Fruit fly (Drosophila melanogaster) whole organism, embryonic: ENCODE data around the gene CG33110.

Experiments used
- CG10267 ChIP-seq: fragments of 200-800 bp; sonication (Bioruptor generic); optimal IDR thresholded peaks from 2 replicates; lab custom pipeline; 2018; ENCODE audit warnings: missing biosample characterization, mild to moderate bottlenecking, missing genetic modification characterization, moderate library complexity
- CG10274 ChIP-seq: fragments of 200-800 bp; sonication (Bioruptor generic); optimal IDR thresholded peaks from 3 replicates; lab custom pipeline; 2017; ENCODE audit warnings: missing biosample characterization, mild to moderate bottlenecking, missing genetic modification characterization
- CG11398 ChIP-seq: fragments of 200-800 bp; sonication (Bioruptor generic); optimal IDR thresholded peaks from 2 replicates; lab custom pipeline; 2016; ENCODE audit warnings: missing biosample characterization, missing genetic modification characterization
- CG11504 ChIP-seq: fragments of 200-800 bp; sonication (Bioruptor generic); optimal IDR thresholded peaks from 3 replicates; lab custom pipeline; 2019; ENCODE audit warnings: missing biosample characterization, mild to moderate bottlenecking, missing genetic modification characterization, moderate library complexity
- CG11723 ChIP-seq: fragments of 200-800 bp; sonication (Bioruptor generic); optimal IDR thresholded peaks from 2 replicates; lab custom pipeline; 2017; ENCODE audit warnings: missing biosample characterization, mild to moderate bottlenecking, missing genetic modification characterization
- CG14667 ChIP-seq: fragments of 200-800 bp; sonication (Bioruptor generic); IDR thresholded peaks from 2 replicates; pipeline ENCODE4 v1.3.6; 2022; ENCODE audit warnings: missing biosample characterization, missing genetic modification characterization
- CG15514 ChIP-seq: fragments of 200-800 bp; sonication (Bioruptor generic); optimal IDR thresholded peaks from 3 replicates; lab custom pipeline; 2017; ENCODE audit warnings: missing biosample characterization, missing genetic modification characterization, mild to moderate bottlenecking, moderate library complexity, missing genetic modification reagents
- CG15696 ChIP-seq: fragments of 200-800 bp; sonication (Bioruptor generic); optimal IDR thresholded peaks from 2 replicates; lab custom pipeline; 2019; ENCODE audit warnings: missing biosample characterization, mild to moderate bottlenecking, missing genetic modification characterization, moderate library complexity
- CG1602 ChIP-seq: fragments of 200-800 bp; sonication (Bioruptor generic); optimal IDR thresholded peaks from 3 replicates; lab custom pipeline; 2016; ENCODE audit warnings: missing biosample characterization, missing genetic modification characterization
- CG17328 ChIP-seq: fragments of 200-800 bp; sonication (Bioruptor generic); IDR thresholded peaks from 2 replicates; pipeline ENCODE4 v1.3.6; 2022; ENCODE audit warnings: missing biosample characterization, missing genetic modification characterization
- CG18764 ChIP-seq: fragments of 200-800 bp; sonication (Bioruptor generic); optimal IDR thresholded peaks from 3 replicates; lab custom pipeline; 2016; ENCODE audit warnings: missing biosample characterization, missing genetic modification characterization
- CG2116 ChIP-seq: fragments of 200-800 bp; sonication (Bioruptor generic); optimal IDR thresholded peaks from 3 replicates; lab custom pipeline; 2018; ENCODE audit warnings: missing biosample characterization, mild to moderate bottlenecking, missing genetic modification characterization
- CG34422 ChIP-seq: fragments of 200-800 bp; sonication (Bioruptor generic); IDR thresholded peaks from 3 replicates; pipeline ENCODE4 v1.3.6; 2022; ENCODE audit warnings: missing biosample characterization, missing genetic modification characterization
- CG43689 ChIP-seq: fragments of 200-800 bp; sonication (Bioruptor generic); IDR thresholded peaks from 2 replicates; pipeline ENCODE4 v1.3.6; 2022; ENCODE audit warnings: missing biosample characterization, missing genetic modification characterization
- CG4820 ChIP-seq: fragments of 200-800 bp; sonication (Bioruptor generic); optimal IDR thresholded peaks from 3 replicates; lab custom pipeline; 2016; ENCODE audit warnings: missing biosample characterization, missing genetic modification characterization
- CG5180 ChIP-seq: fragments of 200-800 bp; sonication (Bioruptor generic); optimal IDR thresholded peaks from 3 replicates; lab custom pipeline; 2017; ENCODE audit warnings: missing biosample characterization, missing genetic modification characterization, mild to moderate bottlenecking, moderate library complexity, missing genetic modification reagents
- CG5245 ChIP-seq: fragments of 200-800 bp; sonication (Bioruptor generic); optimal IDR thresholded peaks from 3 replicates; lab custom pipeline; 2016; ENCODE audit warnings: missing biosample characterization, missing genetic modification characterization
- CG6175 ChIP-seq: fragments of 200-800 bp; sonication (Bioruptor generic); IDR thresholded peaks from 3 replicates; pipeline ENCODE4 v1.3.6; 2022; ENCODE audit warnings: missing biosample characterization, missing genetic modification characterization
- CG6683 ChIP-seq: fragments of 200-800 bp; sonication (Bioruptor generic); optimal IDR thresholded peaks from 2 replicates; lab custom pipeline; 2017; ENCODE audit warnings: missing biosample characterization, mild to moderate bottlenecking, missing genetic modification characterization, missing genetic modification reagents
- CG6689 ChIP-seq: fragments of 200-800 bp; sonication (Bioruptor generic); IDR thresholded peaks from 2 replicates; pipeline ENCODE4 v1.3.6; 2022; ENCODE audit warnings: missing biosample characterization, missing genetic modification characterization
- CG7987 ChIP-seq: fragments of 200-800 bp; sonication (Bioruptor generic); optimal IDR thresholded peaks from 2 replicates; lab custom pipeline; 2018; ENCODE audit warnings: missing biosample characterization, mild to moderate bottlenecking, missing genetic modification characterization, moderate library complexity
- CG8089 ChIP-seq: fragments of 200-800 bp; sonication (Bioruptor generic); optimal IDR thresholded peaks from 3 replicates; lab custom pipeline; 2016; ENCODE audit warnings: missing biosample characterization, missing genetic modification characterization
- CG9609 ChIP-seq: fragments of 200-800 bp; sonication (Bioruptor generic); optimal IDR thresholded peaks from 3 replicates; lab custom pipeline; 2016; ENCODE audit warnings: missing biosample characterization, missing genetic modification characterization
- CHES-1-like ChIP-seq: fragments of 200-800 bp; sonication (Bioruptor generic); optimal IDR thresholded peaks from 2 replicates; lab custom pipeline; 2016; ENCODE audit warnings: missing biosample characterization, missing genetic modification characterization
- CTCF ChIP-seq: fragments of 200-800 bp; sonication (Bioruptor generic); optimal IDR thresholded peaks from 2 replicates; lab custom pipeline; 2017; ENCODE audit warnings: missing biosample characterization, mild to moderate bottlenecking, missing genetic modification characterization, moderate library complexity
- E2f2 ChIP-seq: fragments of 200-800 bp; sonication (Bioruptor generic); IDR thresholded peaks from 2 replicates; pipeline ENCODE4 v1.3.6; 2022; ENCODE audit warnings: missing biosample characterization, missing genetic modification characterization
- ERR ChIP-seq: fragments of 200-800 bp; sonication (Bioruptor generic); optimal IDR thresholded peaks from 2 replicates; lab custom pipeline; 2016; ENCODE audit warnings: missing biosample characterization, missing genetic modification characterization
- HHEX ChIP-seq: fragments of 200-800 bp; sonication (Bioruptor generic); optimal IDR thresholded peaks from 3 replicates; lab custom pipeline; 2017; ENCODE audit warnings: missing biosample characterization, mild to moderate bottlenecking, missing genetic modification characterization, missing genetic modification reagents
- Hmr ChIP-seq: fragments of 200-800 bp; sonication (Bioruptor generic); optimal IDR thresholded peaks from 3 replicates; lab custom pipeline; 2017; ENCODE audit warnings: mild to moderate bottlenecking, missing biosample characterization, missing genetic modification reagents, missing genetic modification characterization
- Hr39 ChIP-seq: fragments of >200 bp; optimal IDR thresholded peaks from 2 replicates; lab custom pipeline; 2017
- Lpt ChIP-seq: fragments of >200 bp; optimal IDR thresholded peaks from 2 replicates; lab custom pipeline; 2018; ENCODE audit warnings: missing biosample characterization, missing genetic modification characterization
- Mrtf ChIP-seq: fragments of 200-800 bp; sonication (Bioruptor generic); IDR thresholded peaks from 3 replicates; pipeline ENCODE4 v1.3.6; 2022; ENCODE audit warnings: missing biosample characterization, missing genetic modification characterization
- NFAT ChIP-seq: fragments of 200-800 bp; sonication (Bioruptor generic); IDR thresholded peaks from 2 replicates; pipeline ENCODE4 v1.3.6; 2022; ENCODE audit warnings: missing biosample characterization, missing genetic modification characterization
- PHDP ChIP-seq: fragments of 200-800 bp; sonication (Bioruptor generic); optimal IDR thresholded peaks from 3 replicates; lab custom pipeline; 2018; ENCODE audit warnings: missing biosample characterization, mild to moderate bottlenecking, missing genetic modification characterization, moderate library complexity
- Sox102F ChIP-seq: fragments of 200-800 bp; sonication (Bioruptor generic); optimal IDR thresholded peaks from 2 replicates; lab custom pipeline; 2018; ENCODE audit warnings: missing biosample characterization, mild to moderate bottlenecking, missing genetic modification characterization, moderate library complexity
- Trl ChIP-seq, 3 experiments: fragments of >200 bp in 2 of 3; fragments of 200-800 bp in 1 of 3; sonication (Bioruptor generic) in 1 of 3; optimal IDR thresholded peaks; 2 replicates in 1 of 3; 3 replicates in 2 of 3; lab custom pipeline; 2016 to 2017; ENCODE audit warnings: missing biosample characterization in 1 of 3, missing genetic modification characterization in 1 of 3
- ash1 ChIP-seq: fragments of 200-800 bp; sonication (Bioruptor generic); optimal IDR thresholded peaks from 2 replicates; lab custom pipeline; 2018; ENCODE audit warnings: missing biosample characterization, mild to moderate bottlenecking, missing genetic modification characterization
- ci ChIP-seq: fragments of 200-800 bp; sonication (Bioruptor generic); IDR thresholded peaks from 3 replicates; pipeline ENCODE4 v1.3.6; 2022; ENCODE audit warnings: missing biosample characterization, missing genetic modification characterization
- crc ChIP-seq: fragments of 200-800 bp; sonication (Bioruptor generic); optimal IDR thresholded peaks from 2 replicates; lab custom pipeline; 2016; ENCODE audit warnings: missing biosample characterization, missing genetic modification characterization
- dmrt99B ChIP-seq: fragments of 200-800 bp; sonication (Bioruptor generic); optimal IDR thresholded peaks from 2 replicates; lab custom pipeline; 2018; ENCODE audit warnings: missing biosample characterization, mild to moderate bottlenecking, missing genetic modification characterization, moderate library complexity
- knrl ChIP-seq: fragments of 200-800 bp; sonication (Bioruptor generic); IDR thresholded peaks from 3 replicates; pipeline ENCODE4 v1.3.6; 2022; ENCODE audit warnings: missing biosample characterization, missing genetic modification characterization; ENCODE audit not compliant: partially characterized antibody
- lab ChIP-seq: fragments of 200-800 bp; sonication (Bioruptor generic); optimal IDR thresholded peaks from 3 replicates; lab custom pipeline; 2017; ENCODE audit warnings: missing biosample characterization, missing genetic modification characterization, mild to moderate bottlenecking, moderate library complexity, missing genetic modification reagents
- luna ChIP-seq: fragments of 200-800 bp; sonication (Bioruptor generic); optimal IDR thresholded peaks from 2 replicates; lab custom pipeline; 2016; ENCODE audit warnings: missing biosample characterization, missing genetic modification characterization
- maf-S ChIP-seq: fragments of 200-800 bp; sonication (Bioruptor generic); optimal IDR thresholded peaks from 2 replicates; lab custom pipeline; 2016; ENCODE audit warnings: missing biosample characterization, missing genetic modification characterization
- nom ChIP-seq: fragments of 200-800 bp; sonication (Bioruptor generic); optimal IDR thresholded peaks from 2 replicates; lab custom pipeline; 2017; ENCODE audit warnings: missing biosample characterization, missing genetic modification characterization, mild to moderate bottlenecking, moderate library complexity, missing genetic modification reagents
- prd ChIP-seq, 3 experiments: fragments of >200 bp in 2 of 3; fragments of 200-800 bp in 1 of 3; sonication (Bioruptor generic) in 1 of 3; optimal IDR thresholded peaks in 2 of 3; IDR thresholded peaks in 1 of 3; 2 replicates in 2 of 3; 3 replicates in 1 of 3; pipeline versions ENCODE4 v1.3.6 to Lab custom; 2017 to 2022; ENCODE audit warnings: missing biosample characterization in 1 of 3, missing genetic modification characterization in 1 of 3
- sim ChIP-seq: fragments of 200-800 bp; sonication (Bioruptor generic); IDR thresholded peaks from 2 replicates; pipeline ENCODE4 v1.3.6; 2022; ENCODE audit warnings: missing biosample characterization, missing genetic modification characterization
- ssp ChIP-seq: fragments of 200-800 bp; sonication (Bioruptor generic); IDR thresholded peaks from 2 replicates; pipeline ENCODE4 v1.3.6; 2022; ENCODE audit warnings: missing biosample characterization, missing genetic modification characterization
- twi ChIP-seq: fragments of 200-800 bp; optimal IDR thresholded peaks from 2 replicates; lab custom pipeline; 2019; ENCODE audit warnings: missing biosample characterization, mild to moderate bottlenecking, missing genetic modification characterization, moderate library complexity
- wdn ChIP-seq: fragments of 200-800 bp; sonication (Bioruptor generic); IDR thresholded peaks from 2 replicates; pipeline ENCODE4 v1.3.6; 2022; ENCODE audit warnings: missing biosample characterization, missing genetic modification characterization
- zfh1 ChIP-seq: fragments of 200-800 bp; sonication (Bioruptor generic); IDR thresholded peaks from 3 replicates; pipeline ENCODE4 v1.3.6; 2022; ENCODE audit warnings: missing biosample characterization, missing genetic modification characterization

CG33110 gene

DNA sequence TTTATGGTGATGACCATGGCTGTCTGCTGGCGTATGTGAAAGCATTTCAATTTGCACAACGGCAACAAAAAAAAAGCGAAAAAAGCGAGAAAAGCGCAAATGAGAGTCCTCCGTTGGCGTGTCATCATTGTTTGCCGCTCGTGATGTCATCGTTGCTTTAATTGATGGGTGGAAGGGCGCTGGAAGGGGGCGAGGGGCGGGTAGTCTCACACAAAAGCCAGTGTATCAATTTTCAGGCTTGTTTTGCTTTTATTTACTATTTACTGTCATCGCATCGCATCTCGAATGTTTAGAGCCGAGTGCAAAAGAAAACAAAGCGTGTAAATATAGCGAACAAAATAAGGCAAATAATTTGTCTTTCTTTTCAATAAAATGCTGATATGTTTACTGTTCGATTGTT lies 19.3 kb downstream of the CG33110 start:
- TF ChIP-seq Trl (optimal IDR thresholded peaks at IDR 0.05; lab: Kevin White, UChicago): no peak
- TF ChIP-seq Trl (GFP tag; optimal IDR thresholded peaks at IDR 0.05; lab: Kevin White, UChicago): no peak
- peak; percentile 12 for TF ChIP-seq CG15514
- no peak for TF ChIP-seq CG4820 (GFP tag; lab: Kevin White, UChicago)
- TF ChIP-seq CG43689: no peak
- peak; percentile 65 for TF ChIP-seq CG11504 (tag; lab: Kevin White, UChicago)
- no peak for TF ChIP-seq crc (GFP tag; lab: Kevin White, UChicago)
- TF ChIP-seq CG11398 (GFP tag; lab: Kevin White, UChicago): no peak
- TF ChIP-seq CG8089: no peak
- TF ChIP-seq CG5245: no peak
- TF ChIP-seq luna (GFP tag; lab: Kevin White, UChicago): no peak
- no peak for TF ChIP-seq CG9609 (GFP tag; lab: Kevin White, UChicago)
- no peak for TF ChIP-seq CG6175
- TF ChIP-seq wdn (GFP tag; lab: Robert Waterston, UW): no peak
- TF ChIP-seq ERR (GFP tag; lab: Kevin White, UChicago): no peak
- TF ChIP-seq ash1 (GFP tag; lab: Kevin White, UChicago): no peak
- no peak for TF ChIP-seq prd (optimal IDR thresholded peaks at IDR 0.05; lab: Kevin White, UChicago)
- no peak for TF ChIP-seq prd (GFP tag; IDR thresholded peaks at IDR 0.05; lab: Robert Waterston, UW)
- TF ChIP-seq Mrtf (GFP tag; lab: Robert Waterston, UW): peak; percentile 31; the same call in 1 of the 3 replicates
- TF ChIP-seq CG11723 (GFP tag; lab: Kevin White, UChicago): peak; percentile 8
- no peak for TF ChIP-seq ssp (GFP tag; lab: Robert Waterston, UW)
- TF ChIP-seq CG18764 (GFP tag; lab: Kevin White, UChicago): peak; percentile 32
- TF ChIP-seq CHES-1-like (GFP tag; lab: Kevin White, UChicago): no peak
- TF ChIP-seq NFAT: no peak
- TF ChIP-seq maf-S: no peak
- TF ChIP-seq CG6683 (GFP tag; lab: Kevin White, UChicago): no peak
- no peak for TF ChIP-seq CTCF (GFP tag; lab: Kevin White, UChicago)
- no peak for TF ChIP-seq twi (tag; lab: Kevin White, UChicago)
- peak; percentile 77 for TF ChIP-seq CG7987
- TF ChIP-seq ci: peak; percentile 63; the same call in 1 of the 3 replicates
- no peak for TF ChIP-seq CG34422 (GFP tag; lab: Robert Waterston, UW)
- peak; percentile 4 for TF ChIP-seq Hmr (GFP tag; lab: Kevin White, UChicago)
- no peak for TF ChIP-seq CG1602
- peak; percentile 69 for TF ChIP-seq dmrt99B (tag; lab: Kevin White, UChicago)
- peak; percentile 32; the same call in 1 of the 2 replicates for TF ChIP-seq sim
- TF ChIP-seq CG17328 (GFP tag; lab: Robert Waterston, UW): no peak
- no peak for TF ChIP-seq CG6689 (GFP tag; lab: Robert Waterston, UW)
- 0 out of 3 replicates have a peak, but pooled peaks have one; percentile 10 for TF ChIP-seq zfh1
- peak; percentile 40 for TF ChIP-seq HHEX (GFP tag; lab: Kevin White, UChicago)
- TF ChIP-seq nom (GFP tag; lab: Kevin White, UChicago): peak; percentile 56
- TF ChIP-seq CG2116: no peak
- peak; percentile 72 for TF ChIP-seq PHDP
- TF ChIP-seq CG15696 (tag; lab: Kevin White, UChicago): peak; percentile 45
- TF ChIP-seq CG10274 (GFP tag; lab: Kevin White, UChicago): no peak
- peak; percentile 45 for TF ChIP-seq CG5180 (GFP tag; lab: Kevin White, UChicago)
- TF ChIP-seq lab: peak; percentile 65
- no peak for TF ChIP-seq E2f2
- TF ChIP-seq CG10267 (tag; lab: Kevin White, UChicago): peak; percentile 0
- no peak for TF ChIP-seq knrl (GFP tag; lab: Robert Waterston, UW)
- TF ChIP-seq CG14667 (GFP tag; lab: Robert Waterston, UW): no peak
- TF ChIP-seq Lpt (GFP tag; lab: Kevin White, UChicago): no peak
- no peak for TF ChIP-seq Hr39 (lab: Kevin White, UChicago)
- TF ChIP-seq Sox102F (GFP tag; lab: Kevin White, UChicago): peak; percentile 69
